Worm (Caenorhabditis elegans) whole organism, L3 larva: ENCODE data around the gene F46E10.18.

ENCODE experiments used
- ama-1 ChIP-seq: fragments of 150-350 bp; optimal IDR thresholded peaks from 2 replicates; lab custom pipeline; 2018
- egl-27 ChIP-seq: sonication (generic microtip); optimal IDR thresholded peaks from 4 replicates; lab custom pipeline; 2017; ENCODE audit warnings: missing biosample characterization, missing genetic modification reagents, missing genetic modification characterization
- elt-3 ChIP-seq, 3 experiments: fragments of 150-350 bp in 1 of 3; sonication (generic microtip) in 2 of 3; optimal IDR thresholded peaks; 2 replicates in 2 of 3; 4 replicates in 1 of 3; lab custom pipeline; 2014 to 2017; ENCODE audit warnings: missing biosample characterization in 3 of 3, missing genetic modification characterization in 3 of 3
- fkh-10 ChIP-seq: sonication (generic microtip); optimal IDR thresholded peaks from 2 replicates; lab custom pipeline; 2017; ENCODE audit warnings: missing biosample characterization, missing genetic modification reagents, missing genetic modification characterization
- lin-15B ChIP-seq: fragments of 150-350 bp; optimal IDR thresholded peaks from 2 replicates; lab custom pipeline; 2014; ENCODE audit warnings: missing biosample characterization, missing genetic modification characterization
- lsy-12 ChIP-seq: sonication (generic microtip); optimal IDR thresholded peaks from 2 replicates; lab custom pipeline; 2016; ENCODE audit warnings: mild to moderate bottlenecking, missing genetic modification characterization, missing compliant biosample characterization
- nhr-25 ChIP-seq: sonication (generic microtip); optimal IDR thresholded peaks from 2 replicates; lab custom pipeline; 2017; ENCODE audit warnings: missing biosample characterization, missing genetic modification characterization
- nhr-28 ChIP-seq: fragments of 150-350 bp; optimal IDR thresholded peaks from 2 replicates; lab custom pipeline; 2014; ENCODE audit warnings: missing biosample characterization, missing genetic modification characterization
- pqm-1 ChIP-seq: fragments of 150-350 bp; optimal IDR thresholded peaks from 2 replicates; lab custom pipeline; 2017; ENCODE audit warnings: missing biosample characterization, missing genetic modification characterization, inconsistent platforms
- snpc-4 ChIP-seq: fragments of 150-350 bp; optimal IDR thresholded peaks from 2 replicates; lab custom pipeline; 2014; ENCODE audit warnings: missing biosample characterization, missing genetic modification characterization
- tbx-2 ChIP-seq: sonication (generic microtip); optimal IDR thresholded peaks from 2 replicates; lab custom pipeline; 2016; ENCODE audit warnings: mild to moderate bottlenecking, missing genetic modification characterization, missing compliant biosample characterization
- ztf-4 ChIP-seq: fragments of 150-350 bp; optimal IDR thresholded peaks from 2 replicates; lab custom pipeline; 2014; ENCODE audit warnings: missing biosample characterization, missing genetic modification characterization

DNA sequence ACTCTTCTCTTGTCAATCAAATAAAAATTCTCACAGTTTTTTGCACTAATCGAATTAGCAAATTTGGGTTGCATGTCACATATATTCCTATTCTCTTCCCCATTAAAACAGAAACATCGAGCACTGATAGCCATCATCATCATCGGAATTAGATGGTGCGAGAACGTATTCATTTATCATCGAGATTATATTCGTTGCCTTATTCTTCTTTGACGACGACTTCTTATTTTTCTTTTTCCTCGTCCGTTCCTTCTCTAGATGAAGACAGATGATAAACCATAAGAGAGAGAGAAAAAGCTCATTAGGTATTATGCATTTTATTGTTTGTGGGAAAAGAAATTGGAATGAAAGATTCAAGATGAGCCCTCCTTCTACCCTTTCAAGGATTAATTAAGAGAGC, 49.6 kb upstream of the F46E10.18 start:
- TF ChIP-seq lin-15B (tag; lab: Kevin White, UChicago): no peak
- TF ChIP-seq egl-27: no peak
- no peak for TF ChIP-seq nhr-25 (tag; lab: Kevin White, UChicago)
- no peak for TF ChIP-seq nhr-28 (tag; lab: Kevin White, UChicago)
- TF ChIP-seq fkh-10 (GFP tag; lab: Kevin White, UChicago): no peak
- TF ChIP-seq tbx-2 (tag; lab: Kevin White, UChicago): no peak
- TF ChIP-seq ama-1 (lab: Kevin White, UChicago): no peak
- TF ChIP-seq elt-3 (tag; optimal IDR thresholded peaks at IDR 0.05; lab: Kevin White, UChicago): no peak
- TF ChIP-seq lsy-12: no peak
- no peak for TF ChIP-seq pqm-1 (tag; lab: Kevin White, UChicago)
- TF ChIP-seq ztf-4 (tag; lab: Kevin White, UChicago): no peak
- TF ChIP-seq snpc-4 (tag; lab: Kevin White, UChicago): no peak
